Worm (Caenorhabditis elegans) whole organism, early embryonic: ENCODE results near the gene Y105C5A.9.

Source experiments
- ets-7 ChIP-seq: sonication (generic microtip); optimal IDR thresholded peaks from 2 replicates; lab custom pipeline; 2016; ENCODE audit warnings: missing genotype, missing genetic modification characterization, missing compliant biosample characterization
- hmbx-1 ChIP-seq: sonication (generic microtip); optimal IDR thresholded peaks from 2 replicates; lab custom pipeline; 2016; ENCODE audit warnings: mild to moderate bottlenecking, missing genetic modification characterization, missing compliant biosample characterization

- TF ChIP-seq ets-7 (tag; lab: Kevin White, UChicago), result no peak
- no peak for TF ChIP-seq hmbx-1 (tag; lab: Kevin White, UChicago)
Observed at ce11 chrIV:15591975-15592374, 39.3 kb upstream of the Y105C5A.9 start.
